Worm (Caenorhabditis elegans) whole organism, L2 larva: ENCODE data around the gene des-2.

Experiments used
- mbf-1 ChIP-seq: sonication (generic microtip); optimal IDR thresholded peaks from 2 replicates; lab custom pipeline; 2017; ENCODE audit warnings: missing biosample characterization, missing genetic modification characterization
- nhr-6 ChIP-seq: fragments of 150-350 bp; optimal IDR thresholded peaks from 2 replicates; lab custom pipeline; 2014; ENCODE audit warnings: missing biosample characterization, missing genetic modification characterization
- snpc-4 ChIP-seq: fragments of 150-350 bp; optimal IDR thresholded peaks from 2 replicates; lab custom pipeline; 2014; ENCODE audit warnings: missing biosample characterization, missing genetic modification characterization
- unc-55 ChIP-seq: fragments of 150-350 bp; sonication (generic microtip); optimal IDR thresholded peaks from 3 replicates; lab custom pipeline; 2014; ENCODE audit warnings: missing biosample characterization, missing genetic modification reagents, missing genetic modification characterization
- zag-1 ChIP-seq: fragments of 150-350 bp; optimal IDR thresholded peaks from 2 replicates; lab custom pipeline; 2014; ENCODE audit warnings: missing biosample characterization, missing genetic modification characterization
- ztf-4 ChIP-seq: fragments of 150-350 bp; optimal IDR thresholded peaks from 2 replicates; lab custom pipeline; 2014; ENCODE audit warnings: missing biosample characterization, missing genetic modification characterization

DNA sequence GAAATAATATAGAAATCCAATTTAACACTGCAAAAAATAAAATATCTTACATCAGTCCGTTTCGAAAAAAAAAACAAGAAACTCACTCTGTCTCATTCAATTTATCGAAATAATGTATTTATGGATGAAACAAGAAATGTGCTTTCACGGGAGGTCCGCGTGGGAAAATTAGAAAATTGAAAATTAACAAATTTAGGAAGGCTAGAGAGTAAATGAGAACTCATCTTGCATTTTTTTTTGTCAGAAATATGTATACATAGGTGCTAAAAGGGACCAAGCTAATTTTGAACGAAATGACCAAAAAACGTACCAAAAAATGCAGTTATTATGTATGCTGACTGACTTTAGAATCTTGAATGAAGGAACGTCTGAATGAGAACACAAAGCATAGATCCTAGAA lies 3.1 kb upstream of the des-2 start, which contains the start of gene T26H10.2:
- TF ChIP-seq mbf-1 (tag; lab: Kevin White, UChicago) (no peak), unc-55 (GFP tag; lab: Kevin White, UChicago) (no peak), snpc-4 (no peak), ztf-4 (tag; lab: Kevin White, UChicago) (no peak), zag-1 (tag; lab: Kevin White, UChicago) (no peak), nhr-6 (tag; lab: Kevin White, UChicago) (no peak)
